Worm (Caenorhabditis elegans): ENCODE results near the gene Y66D12A.24.

The Y66D12A.24 gene

ce11 chrIII:11510826-11511225 is 14.2 kb downstream of the Y66D12A.24 start:
- TF ChIP-seq hlh-1 (tag; optimal IDR thresholded peaks at IDR 0.05), result no peak
- no peak for TF ChIP-seq nhr-237 (tag; optimal IDR thresholded peaks at IDR 0.05)
- TF ChIP-seq bed-3 (GFP tag; optimal IDR thresholded peaks at IDR 0.05), result no peak
- TF ChIP-seq lin-13 (tag; optimal IDR thresholded peaks at IDR 0.05), result no peak
- TF ChIP-seq unc-120 (tag; optimal IDR thresholded peaks at IDR 0.05; ENCODE audit: poor library complexity, severe bottlenecking), result no peak
- no peak for TF ChIP-seq tbx-8 (GFP tag; optimal IDR thresholded peaks at IDR 0.05)
- TF ChIP-seq ceh-39 (tag; optimal IDR thresholded peaks at IDR 0.05), result no peak
- TF ChIP-seq unc-39 (tag; optimal IDR thresholded peaks at IDR 0.05), result no peak
- no peak for TF ChIP-seq snpc-4 (tag; optimal IDR thresholded peaks at IDR 0.05)
- TF ChIP-seq elt-1 (tag; optimal IDR thresholded peaks at IDR 0.05; ENCODE audit: borderline replicate concordance, insufficient read depth), result no peak
- TF ChIP-seq mep-1 (tag; optimal IDR thresholded peaks at IDR 0.05), result no peak
- TF ChIP-seq sptf-1 (tag; optimal IDR thresholded peaks at IDR 0.05), result no peak
- TF ChIP-seq ceh-43 (GFP tag; optimal IDR thresholded peaks at IDR 0.05), result no peak

- TF ChIP-seq nhr-12 (tag; optimal IDR thresholded peaks at IDR 0.05), result no peak
- TF ChIP-seq nhr-76 (tag; optimal IDR thresholded peaks at IDR 0.05), result no peak
- no peak for TF ChIP-seq pha-4 (tag; optimal IDR thresholded peaks at IDR 0.05)
- no peak for TF ChIP-seq unc-39 (tag; optimal IDR thresholded peaks at IDR 0.05)
- no peak for TF ChIP-seq mep-1 (tag; optimal IDR thresholded peaks at IDR 0.05)
- TF ChIP-seq ztf-11 (tag; optimal IDR thresholded peaks at IDR 0.05), result no peak
- no peak for TF ChIP-seq sem-2 (GFP tag; optimal IDR thresholded peaks at IDR 0.05)
- TF ChIP-seq tbx-8 (GFP tag; optimal IDR thresholded peaks at IDR 0.05), result no peak
- TF ChIP-seq zip-8 (tag; optimal IDR thresholded peaks at IDR 0.05), result no peak
- no peak for TF ChIP-seq mab-5 (tag; optimal IDR thresholded peaks at IDR 0.05)
- TF ChIP-seq sptf-1 (tag; optimal IDR thresholded peaks at IDR 0.05), result no peak
These were observed 26.9 kb downstream of the Y66D12A.24 start, which contains the start of the genes Y66D12A.16 and such-1 for ce11 chrIII:11523504-11524025. TSS of gene Y66D12A.16 (plus strand) at chrIII:11523554. TSS of gene such-1 (minus strand) at chrIII:11523759.

ce11 chrIII:11524073-11524472 is 27.4 kb downstream of the Y66D12A.24 start:
- TF ChIP-seq unc-39 (tag; optimal IDR thresholded peaks at IDR 0.05) (no peak), snpc-4 (tag; optimal IDR thresholded peaks at IDR 0.05) (no peak), mep-1 (tag; optimal IDR thresholded peaks at IDR 0.05) (no peak), pha-4 (tag; optimal IDR thresholded peaks at IDR 0.05) (no peak), nhr-28 (tag; optimal IDR thresholded peaks at IDR 0.05) (no peak), nhr-12 (tag; optimal IDR thresholded peaks at IDR 0.05) (no peak), ham-2 (GFP tag; optimal IDR thresholded peaks at IDR 0.05) (no peak), nhr-76 (tag; optimal IDR thresholded peaks at IDR 0.05) (no peak), elt-1 (tag; optimal IDR thresholded peaks at IDR 0.05; ENCODE audit: borderline replicate concordance, insufficient read depth) (no peak), tbx-8 (GFP tag; optimal IDR thresholded peaks at IDR 0.05) (no peak), blmp-1 (tag; optimal IDR thresholded peaks at IDR 0.05) (no peak), lin-32 (GFP tag; optimal IDR thresholded peaks at IDR 0.05) (no peak), unc-120 (tag; optimal IDR thresholded peaks at IDR 0.05; ENCODE audit: poor library complexity, severe bottlenecking) (no peak), elt-3 (tag; optimal IDR thresholded peaks at IDR 0.05) (no peak), lin-13 (tag; optimal IDR thresholded peaks at IDR 0.05) (no peak), drap-1 (GFP tag; optimal IDR thresholded peaks at IDR 0.05) (no peak), unc-62 (GFP tag; optimal IDR thresholded peaks at IDR 0.05) (no peak), ztf-11 (tag; optimal IDR thresholded peaks at IDR 0.05) (no peak)

ce11 chrIII:11526396-11526795 is 29.7 kb downstream of the Y66D12A.24 start, which contains the start of gene xpb-1:
TSS of gene xpb-1 (plus strand) at chrIII:11526657.
- TF ChIP-seq elt-1 (tag; optimal IDR thresholded peaks at IDR 0.05; ENCODE audit: borderline replicate concordance, insufficient read depth), result no peak
- no peak for TF ChIP-seq ces-1 (GFP tag; optimal IDR thresholded peaks at IDR 0.05)
- no peak for TF ChIP-seq mls-2 (tag; optimal IDR thresholded peaks at IDR 0.05)
- TF ChIP-seq unc-62 (GFP tag; optimal IDR thresholded peaks at IDR 0.05), result no peak
- TF ChIP-seq ceh-43 (GFP tag; optimal IDR thresholded peaks at IDR 0.05), result no peak
- TF ChIP-seq drap-1 (GFP tag; optimal IDR thresholded peaks at IDR 0.05), result no peak
- no peak for TF ChIP-seq nhr-76 (tag; optimal IDR thresholded peaks at IDR 0.05)
- TF ChIP-seq pha-4 (tag; optimal IDR thresholded peaks at IDR 0.05), result no peak
- TF ChIP-seq lin-32 (GFP tag; optimal IDR thresholded peaks at IDR 0.05), result no peak
- TF ChIP-seq mab-5 (tag; optimal IDR thresholded peaks at IDR 0.05), result no peak
- TF ChIP-seq cnd-1 (tag; optimal IDR thresholded peaks at IDR 0.05), result no peak
- TF ChIP-seq snpc-4 (tag; optimal IDR thresholded peaks at IDR 0.05), result no peak
- TF ChIP-seq ztf-11 (tag; optimal IDR thresholded peaks at IDR 0.05), result no peak
- TF ChIP-seq ceh-39 (tag; optimal IDR thresholded peaks at IDR 0.05), result no peak
- no peak for TF ChIP-seq sptf-1 (tag; optimal IDR thresholded peaks at IDR 0.05)

ce11 chrIII:11534624-11535079 is 38.0 kb downstream of the Y66D12A.24 start, which contains the start of gene nrps-1:
TSS of gene nrps-1 (plus strand) at chrIII:11534674.
- TF ChIP-seq blmp-1 (tag; optimal IDR thresholded peaks at IDR 0.05) (no peak), mab-5 (tag; optimal IDR thresholded peaks at IDR 0.05) (no peak)

Measured in whole organism, mixed stage, embryonic.